Fruit fly (Drosophila melanogaster) whole organism, embryonic: ENCODE data around the gene CG10470.
A peak's percentile ranks its signal among the peaks of the same experiment; 100 is the strongest.

ENCODE experiments used
- Ada2b ChIP-seq: fragments of 200-800 bp; sonication (Bioruptor generic); IDR thresholded peaks from 2 replicates; pipeline ENCODE4 v1.3.6; 2022; ENCODE audit warnings: missing biosample characterization, missing genetic modification characterization
- BEAF-32 ChIP-seq: fragments of 200-800 bp; sonication (Bioruptor generic); optimal IDR thresholded peaks from 3 replicates; lab custom pipeline; 2017; ENCODE audit warnings: missing biosample characterization, missing genetic modification characterization, mild to moderate bottlenecking, moderate library complexity, missing genetic modification reagents
- Bdp1 ChIP-seq: fragments of 200-800 bp; sonication (Bioruptor generic); optimal IDR thresholded peaks from 3 replicates; lab custom pipeline; 2016; ENCODE audit warnings: missing biosample characterization, missing genetic modification characterization
- Bgb ChIP-seq: fragments of 200-800 bp; sonication (Bioruptor generic); IDR thresholded peaks from 2 replicates; pipeline ENCODE4 v1.3.6; 2022; ENCODE audit warnings: missing biosample characterization, missing genetic modification characterization; ENCODE audit not compliant: partially characterized antibody
- BtbVII ChIP-seq: fragments of 200-800 bp; sonication (Bioruptor generic); optimal IDR thresholded peaks from 3 replicates; lab custom pipeline; 2017; ENCODE audit warnings: missing biosample characterization, mild to moderate bottlenecking, missing genetic modification characterization
- CG10274 ChIP-seq: fragments of 200-800 bp; sonication (Bioruptor generic); optimal IDR thresholded peaks from 3 replicates; lab custom pipeline; 2017; ENCODE audit warnings: missing biosample characterization, mild to moderate bottlenecking, missing genetic modification characterization
- CG10431 ChIP-seq: fragments of 200-800 bp; sonication (Bioruptor generic); optimal IDR thresholded peaks from 3 replicates; lab custom pipeline; 2018; ENCODE audit warnings: missing biosample characterization, mild to moderate bottlenecking, missing genetic modification characterization
- CG12155 ChIP-seq: fragments of 200-800 bp; sonication (Bioruptor generic); optimal IDR thresholded peaks from 3 replicates; lab custom pipeline; 2016; ENCODE audit warnings: missing biosample characterization, missing genetic modification characterization
- CG12391 ChIP-seq: fragments of 200-800 bp; sonication (Bioruptor generic); optimal IDR thresholded peaks from 3 replicates; lab custom pipeline; 2018; ENCODE audit warnings: missing biosample characterization, mild to moderate bottlenecking, missing genetic modification characterization, moderate library complexity
- CG12942 ChIP-seq: fragments of 200-800 bp; sonication (Bioruptor generic); optimal IDR thresholded peaks from 3 replicates; lab custom pipeline; 2016; ENCODE audit warnings: missing biosample characterization, missing genetic modification characterization
- CG13296 ChIP-seq: fragments of 200-800 bp; sonication (Bioruptor generic); optimal IDR thresholded peaks from 3 replicates; lab custom pipeline; 2018; ENCODE audit warnings: missing biosample characterization, mild to moderate bottlenecking, missing genetic modification characterization
- CG17385 ChIP-seq: fragments of 200-800 bp; sonication (Bioruptor generic); optimal IDR thresholded peaks from 3 replicates; lab custom pipeline; 2018; ENCODE audit warnings: missing biosample characterization, mild to moderate bottlenecking, missing genetic modification characterization
- CG17612 ChIP-seq: fragments of 200-800 bp; sonication (Bioruptor generic); IDR thresholded peaks from 2 replicates; pipeline ENCODE4 v1.3.6; 2022; ENCODE audit warnings: missing biosample characterization, missing genetic modification characterization
- CG1792 ChIP-seq: fragments of 200-800 bp; sonication (Bioruptor generic); optimal IDR thresholded peaks from 2 replicates; lab custom pipeline; 2016; ENCODE audit warnings: missing biosample characterization, missing genetic modification characterization
- CG18011 ChIP-seq: fragments of 200-800 bp; sonication (Bioruptor generic); optimal IDR thresholded peaks from 2 replicates; lab custom pipeline; 2017; ENCODE audit warnings: missing biosample characterization, missing genetic modification characterization, mild to moderate bottlenecking, moderate library complexity, missing genotype
- CG18764 ChIP-seq: fragments of 200-800 bp; sonication (Bioruptor generic); optimal IDR thresholded peaks from 3 replicates; lab custom pipeline; 2016; ENCODE audit warnings: missing biosample characterization, missing genetic modification characterization
- CG2889 ChIP-seq: fragments of 200-800 bp; sonication (Bioruptor generic); IDR thresholded peaks from 3 replicates; pipeline ENCODE4 v1.3.6; 2022; ENCODE audit warnings: missing biosample characterization, missing genetic modification characterization
- CG30020 ChIP-seq: fragments of 200-800 bp; optimal IDR thresholded peaks from 2 replicates; lab custom pipeline; 2019; ENCODE audit warnings: missing biosample characterization, mild to moderate bottlenecking, missing genetic modification characterization, moderate library complexity
- CG3838 ChIP-seq: fragments of 200-800 bp; sonication (Bioruptor generic); optimal IDR thresholded peaks from 3 replicates; lab custom pipeline; 2016; ENCODE audit warnings: missing biosample characterization, missing genetic modification characterization
- CG5953 ChIP-seq: fragments of 200-800 bp; sonication (Bioruptor generic); IDR thresholded peaks from 2 replicates; pipeline ENCODE4 v1.3.6; 2022; ENCODE audit warnings: missing biosample characterization, missing genetic modification characterization
- CG7271 ChIP-seq: fragments of 200-800 bp; sonication (Bioruptor generic); optimal IDR thresholded peaks from 2 replicates; lab custom pipeline; 2018; ENCODE audit warnings: missing biosample characterization, mild to moderate bottlenecking, missing genetic modification characterization, moderate library complexity
- CG8765 ChIP-seq: fragments of 200-800 bp; sonication (Bioruptor generic); IDR thresholded peaks from 2 replicates; pipeline ENCODE4 v1.3.6; 2022; ENCODE audit warnings: missing biosample characterization, missing genetic modification characterization
- CrebB ChIP-seq: fragments of 200-800 bp; sonication (Bioruptor generic); optimal IDR thresholded peaks from 3 replicates; lab custom pipeline; 2018; ENCODE audit warnings: missing biosample characterization, mild to moderate bottlenecking, missing genetic modification characterization
- Ets97D ChIP-seq: fragments of 200-800 bp; sonication (Bioruptor generic); optimal IDR thresholded peaks from 3 replicates; lab custom pipeline; 2016; ENCODE audit warnings: missing biosample characterization, missing genetic modification characterization
- Gug ChIP-seq: fragments of 200-800 bp; sonication (Bioruptor generic); IDR thresholded peaks from 4 replicates; pipeline ENCODE4 v1.3.6; 2022; ENCODE audit warnings: missing biosample characterization, missing genetic modification characterization
- HLH3B ChIP-seq: fragments of 200-800 bp; sonication (Bioruptor generic); IDR thresholded peaks from 2 replicates; pipeline ENCODE4 v1.3.6; 2022; ENCODE audit warnings: missing biosample characterization, missing genetic modification characterization
- Lim3 ChIP-seq: fragments of 200-800 bp; sonication (Bioruptor generic); IDR thresholded peaks from 2 replicates; pipeline ENCODE4 v1.3.6; 2022; ENCODE audit warnings: missing biosample characterization, missing genetic modification characterization
- Max ChIP-seq: fragments of 200-800 bp; sonication (Bioruptor generic); optimal IDR thresholded peaks from 2 replicates; lab custom pipeline; 2016; ENCODE audit warnings: missing biosample characterization, mild to moderate bottlenecking, missing genetic modification characterization
- Poxn ChIP-seq: fragments of 200-800 bp; sonication (Bioruptor generic); IDR thresholded peaks from 2 replicates; pipeline ENCODE4 v1.3.6; 2022; ENCODE audit warnings: missing biosample characterization, missing genetic modification characterization
- Scr ChIP-seq: fragments of 200-800 bp; sonication (Bioruptor generic); IDR thresholded peaks from 2 replicates; pipeline ENCODE4 v1.3.6; 2022; ENCODE audit warnings: missing biosample characterization, missing genetic modification characterization; ENCODE audit not compliant: partially characterized antibody
- Side ChIP-seq: fragments of 200-800 bp; sonication (Bioruptor generic); optimal IDR thresholded peaks from 2 replicates; lab custom pipeline; 2016; ENCODE audit warnings: missing biosample characterization, missing genetic modification characterization
- Spps ChIP-seq: fragments of 200-800 bp; sonication (Bioruptor generic); optimal IDR thresholded peaks from 2 replicates; lab custom pipeline; 2018; ENCODE audit warnings: missing biosample characterization, mild to moderate bottlenecking, missing genetic modification characterization
- Vsx1 ChIP-seq: fragments of 200-800 bp; sonication (Bioruptor generic); optimal IDR thresholded peaks from 2 replicates; lab custom pipeline; 2017; ENCODE audit warnings: missing biosample characterization, mild to moderate bottlenecking, missing genetic modification characterization, missing genetic modification reagents
- bbx ChIP-seq: fragments of 200-800 bp; sonication (Bioruptor generic); IDR thresholded peaks from 2 replicates; pipeline ENCODE4 v1.3.6; 2022; ENCODE audit warnings: missing biosample characterization, missing genetic modification characterization; ENCODE audit not compliant: partially characterized antibody
- ci ChIP-seq: fragments of 200-800 bp; sonication (Bioruptor generic); IDR thresholded peaks from 3 replicates; pipeline ENCODE4 v1.3.6; 2022; ENCODE audit warnings: missing biosample characterization, missing genetic modification characterization
- emc ChIP-seq: fragments of 200-800 bp; sonication (Bioruptor generic); optimal IDR thresholded peaks from 2 replicates; lab custom pipeline; 2016; ENCODE audit warnings: missing biosample characterization, missing genetic modification characterization
- jigr1 ChIP-seq: fragments of 200-800 bp; sonication (Bioruptor generic); IDR thresholded peaks from 3 replicates; pipeline ENCODE4 v1.3.6; 2022; ENCODE audit warnings: missing biosample characterization, missing genetic modification characterization
- nerfin-1 ChIP-seq: fragments of 200-800 bp; sonication (Bioruptor generic); optimal IDR thresholded peaks from 3 replicates; lab custom pipeline; 2019; ENCODE audit warnings: missing biosample characterization, mild to moderate bottlenecking, missing genetic modification characterization, moderate library complexity
- oc ChIP-seq: fragments of 200-800 bp; sonication (Bioruptor generic); optimal IDR thresholded peaks from 2 replicates; lab custom pipeline; 2018; ENCODE audit warnings: missing biosample characterization, mild to moderate bottlenecking, missing genetic modification characterization, moderate library complexity
- p53 ChIP-seq: fragments of 200-800 bp; sonication (Bioruptor generic); optimal IDR thresholded peaks from 2 replicates; lab custom pipeline; 2016; ENCODE audit warnings: missing biosample characterization, missing genetic modification characterization
- pho ChIP-seq: fragments of 200-800 bp; sonication (Bioruptor generic); optimal IDR thresholded peaks from 2 replicates; lab custom pipeline; 2016; ENCODE audit warnings: missing biosample characterization, missing genetic modification characterization
- psq ChIP-seq: fragments of 200-800 bp; sonication (Bioruptor generic); optimal IDR thresholded peaks from 2 replicates; lab custom pipeline; 2017; ENCODE audit warnings: missing biosample characterization, missing genetic modification characterization
- ranshi ChIP-seq: fragments of 200-800 bp; sonication (Bioruptor generic); IDR thresholded peaks from 2 replicates; pipeline ENCODE4 v1.3.6; 2022; ENCODE audit warnings: missing biosample characterization, missing genetic modification characterization
- repo ChIP-seq: fragments of 200-800 bp; sonication (Bioruptor generic); optimal IDR thresholded peaks from 2 replicates; lab custom pipeline; 2016; ENCODE audit warnings: missing biosample characterization, missing genetic modification characterization
- rib ChIP-seq: fragments of 200-800 bp; sonication (Bioruptor generic); IDR thresholded peaks from 2 replicates; pipeline ENCODE4 v1.3.6; 2022; ENCODE audit warnings: missing biosample characterization, missing genetic modification characterization
- ssp ChIP-seq: fragments of 200-800 bp; sonication (Bioruptor generic); IDR thresholded peaks from 2 replicates; pipeline ENCODE4 v1.3.6; 2022; ENCODE audit warnings: missing biosample characterization, missing genetic modification characterization
- tll ChIP-seq, 2 experiments: fragments of 200-800 bp in 1 of 2; fragments of >200 bp in 1 of 2; sonication (Bioruptor generic) in 1 of 2; optimal IDR thresholded peaks; 2 replicates each; lab custom pipeline; 2017 to 2019; ENCODE audit warnings: missing biosample characterization in 2 of 2, missing genetic modification characterization in 2 of 2, mild to moderate bottlenecking in 1 of 2, moderate library complexity in 1 of 2
- twi ChIP-seq: fragments of 200-800 bp; optimal IDR thresholded peaks from 2 replicates; lab custom pipeline; 2019; ENCODE audit warnings: missing biosample characterization, mild to moderate bottlenecking, missing genetic modification characterization, moderate library complexity
- z ChIP-seq: fragments of 200-800 bp; sonication (Bioruptor generic); IDR thresholded peaks from 3 replicates; pipeline ENCODE4 v1.3.6; 2022; ENCODE audit warnings: missing biosample characterization, missing genetic modification characterization

CG10470 gene

dm6 chr2L:19014032-19014880 is 34.6 kb upstream of the CG10470 start (continued):
- TF ChIP-seq CG3838 (GFP tag; lab: Kevin White, UChicago) (no peak), HLH3B (GFP tag; lab: Robert Waterston, UW) (peak; percentile 70), emc (GFP tag; lab: Kevin White, UChicago) (no peak), BtbVII (peak; percentile 86), ssp (0 out of 2 replicates have a peak, but pooled peaks have one; percentile 11), ci (GFP tag; lab: Robert Waterston, UW) (peak; percentile 17; the same call in 1 of the 3 replicates), bbx (GFP tag; lab: Robert Waterston, UW) (no peak), CG13296 (GFP tag; lab: Kevin White, UChicago) (peak; percentile 89), tll (GFP tag; optimal IDR thresholded peaks at IDR 0.05; lab: Kevin White, UChicago) (no peak), CG10274 (peak; percentile 15), p53 (GFP tag; lab: Kevin White, UChicago) (no peak), Max (peak; percentile 36), repo (GFP tag; lab: Kevin White, UChicago) (no peak), ranshi (GFP tag; lab: Robert Waterston, UW) (peak; percentile 51; the same call in 1 of the 2 replicates), CG12942 (GFP tag; lab: Kevin White, UChicago) (peak; percentile 15), Bdp1 (GFP tag; lab: Kevin White, UChicago) (no peak), Vsx1 (peak; percentile 50), CG1792 (GFP tag; lab: Kevin White, UChicago) (no peak), CG17612 (GFP tag; lab: Robert Waterston, UW) (no peak), nerfin-1 (tag; lab: Kevin White, UChicago) (peak; percentile 69), CG12391 (tag; lab: Kevin White, UChicago) (peak; percentile 75), CG17385 (GFP tag; lab: Kevin White, UChicago) (peak; percentile 80), Side (GFP tag; lab: Kevin White, UChicago) (no peak), CG2889 (GFP tag; lab: Robert Waterston, UW) (no peak), CG30020 (tag; lab: Kevin White, UChicago) (no peak), Scr (no peak), Spps (no peak), twi (tag; lab: Kevin White, UChicago) (peak; percentile 39), CG5953 (GFP tag; lab: Robert Waterston, UW) (no peak), Ets97D (GFP tag; lab: Kevin White, UChicago) (no peak), rib (GFP tag; lab: Robert Waterston, UW) (no peak), CG18011 (peak; percentile 4), jigr1 (no peak), BEAF-32 (no peak), CG7271 (tag; lab: Kevin White, UChicago) (no peak), Bgb (no peak; the same call in 1 of the 2 replicates), CG10431 (GFP tag; lab: Kevin White, UChicago) (peak; percentile 37), psq (no peak), pho (GFP tag; lab: Kevin White, UChicago) (peak; percentile 43), CG18764 (peak; percentile 24), Ada2b (peak; percentile 44; the same call in 1 of the 2 replicates), z (GFP tag; lab: Robert Waterston, UW) (no peak), CG12155 (GFP tag; lab: Kevin White, UChicago) (peak; percentile 18), CG8765 (no peak), Gug (GFP tag; lab: Robert Waterston, UW) (peak; percentile 6; the same call in 1 of the 4 replicates), CrebB (tag; lab: Kevin White, UChicago) (peak; percentile 21), Lim3 (GFP tag; lab: Robert Waterston, UW) (no peak), Poxn (GFP tag; lab: Robert Waterston, UW) (no peak), oc (tag; lab: Kevin White, UChicago) (peak; percentile 28)
